Fruit fly (Drosophila melanogaster) whole organism, prepupa: Measurements from ENCODE around the gene NFAT.

Source experiments
- CG10631 ChIP-seq: fragments of 200-800 bp; sonication (Bioruptor generic); optimal IDR thresholded peaks from 2 replicates; lab custom pipeline; 2016; ENCODE audit warnings: missing biosample characterization, missing genetic modification characterization
- CG10669 ChIP-seq: fragments of 200-800 bp; sonication (Bioruptor generic); optimal IDR thresholded peaks from 3 replicates; lab custom pipeline; 2018; ENCODE audit warnings: missing biosample characterization, mild to moderate bottlenecking, missing genetic modification characterization, moderate library complexity
- CG11294 ChIP-seq: fragments of 200-800 bp; sonication (Bioruptor generic); IDR thresholded peaks from 2 replicates; pipeline ENCODE4 v1.3.6; 2022; ENCODE audit warnings: missing biosample characterization, missing genetic modification characterization
- CG11762 ChIP-seq: fragments of 200-800 bp; sonication (Bioruptor generic); optimal IDR thresholded peaks from 3 replicates; lab custom pipeline; 2016; ENCODE audit warnings: missing biosample characterization, missing genetic modification characterization; ENCODE audit not compliant: insufficient read depth
- CG11902 ChIP-seq: fragments of 200-800 bp; sonication (Bioruptor generic); optimal IDR thresholded peaks from 3 replicates; lab custom pipeline; 2016; ENCODE audit warnings: missing biosample characterization, missing genetic modification characterization
- CG15336 ChIP-seq: fragments of 200-800 bp; sonication (Bioruptor generic); IDR thresholded peaks from 2 replicates; pipeline ENCODE4 v1.3.6; 2022; ENCODE audit warnings: missing biosample characterization, missing genetic modification characterization
- CG1621 ChIP-seq: fragments of 200-800 bp; sonication (Bioruptor generic); optimal IDR thresholded peaks from 3 replicates; lab custom pipeline; 2018; ENCODE audit warnings: missing biosample characterization, mild to moderate bottlenecking, missing genetic modification characterization
- CG16779 ChIP-seq: fragments of 200-800 bp; sonication (Bioruptor generic); optimal IDR thresholded peaks from 3 replicates; lab custom pipeline; 2017; ENCODE audit warnings: missing biosample characterization, mild to moderate bottlenecking, missing genetic modification characterization
- CG3032 ChIP-seq: fragments of 200-800 bp; optimal IDR thresholded peaks from 2 replicates; lab custom pipeline; 2019; ENCODE audit warnings: missing biosample characterization, mild to moderate bottlenecking, missing genetic modification characterization, moderate library complexity
- CG31627 ChIP-seq: fragments of 200-800 bp; sonication (Bioruptor generic); optimal IDR thresholded peaks from 3 replicates; lab custom pipeline; 2016; ENCODE audit warnings: missing biosample characterization, missing genetic modification characterization
- CG32006 ChIP-seq: fragments of 200-800 bp; sonication (Bioruptor generic); optimal IDR thresholded peaks from 3 replicates; lab custom pipeline; 2017; ENCODE audit warnings: missing biosample characterization, mild to moderate bottlenecking, missing genetic modification characterization
- CG34406 ChIP-seq: fragments of 200-800 bp; sonication (Bioruptor generic); optimal IDR thresholded peaks from 3 replicates; lab custom pipeline; 2016; ENCODE audit warnings: missing biosample characterization, missing genetic modification characterization
- CG3919 ChIP-seq: fragments of 200-800 bp; sonication (Bioruptor generic); optimal IDR thresholded peaks from 3 replicates; lab custom pipeline; 2016; ENCODE audit warnings: missing biosample characterization, missing genetic modification characterization
- CG4318 ChIP-seq: fragments of 200-800 bp; sonication (Bioruptor generic); optimal IDR thresholded peaks from 3 replicates; lab custom pipeline; 2017; ENCODE audit warnings: missing biosample characterization, mild to moderate bottlenecking, missing genetic modification characterization
- CG6163 ChIP-seq: fragments of 200-800 bp; sonication (Bioruptor generic); IDR thresholded peaks from 3 replicates; pipeline ENCODE4 v1.3.6; 2022; ENCODE audit warnings: missing biosample characterization, missing genetic modification characterization
- CG6276 ChIP-seq: fragments of 200-800 bp; sonication (Bioruptor generic); optimal IDR thresholded peaks from 2 replicates; lab custom pipeline; 2017; ENCODE audit warnings: missing biosample characterization, mild to moderate bottlenecking, missing genetic modification characterization
- CG6792 ChIP-seq: fragments of 200-800 bp; sonication (Bioruptor generic); optimal IDR thresholded peaks from 3 replicates; lab custom pipeline; 2016; ENCODE audit warnings: missing biosample characterization, missing genetic modification characterization
- CG8119 ChIP-seq: fragments of 200-800 bp; sonication (Bioruptor generic); IDR thresholded peaks from 3 replicates; pipeline ENCODE4 v1.3.6; 2022; ENCODE audit warnings: missing biosample characterization, missing genetic modification characterization
- CG8319 ChIP-seq: fragments of 200-800 bp; sonication (Bioruptor generic); optimal IDR thresholded peaks from 3 replicates; lab custom pipeline; 2016; ENCODE audit warnings: missing biosample characterization, missing genetic modification characterization
- CG8632 ChIP-seq: fragments of 200-800 bp; sonication (Bioruptor generic); optimal IDR thresholded peaks from 3 replicates; lab custom pipeline; 2016; ENCODE audit warnings: missing biosample characterization, missing genetic modification characterization
- CG9139 ChIP-seq: fragments of 200-800 bp; sonication (Bioruptor generic); optimal IDR thresholded peaks from 3 replicates; lab custom pipeline; 2017; ENCODE audit warnings: missing biosample characterization, mild to moderate bottlenecking, missing genetic modification characterization
- Eip75B ChIP-seq: fragments of 200-800 bp; sonication (Bioruptor generic); optimal IDR thresholded peaks from 3 replicates; lab custom pipeline; 2016; ENCODE audit warnings: missing biosample characterization, missing genetic modification characterization
- Eip93F ChIP-seq: fragments of 200-800 bp; sonication (Bioruptor generic); optimal IDR thresholded peaks from 2 replicates; lab custom pipeline; 2016; ENCODE audit warnings: missing biosample characterization, mild to moderate bottlenecking, missing genetic modification characterization
- Ets21C ChIP-seq: fragments of 200-800 bp; sonication (Bioruptor generic); optimal IDR thresholded peaks from 3 replicates; lab custom pipeline; 2016; ENCODE audit warnings: missing biosample characterization, missing genetic modification characterization
- Ets96B ChIP-seq: fragments of 200-800 bp; optimal IDR thresholded peaks from 2 replicates; lab custom pipeline; 2019; ENCODE audit warnings: missing biosample characterization, mild to moderate bottlenecking, missing genetic modification characterization, moderate library complexity
- Gug ChIP-seq: fragments of 200-800 bp; sonication (Bioruptor generic); IDR thresholded peaks from 2 replicates; pipeline ENCODE4 v1.3.6; 2022; ENCODE audit warnings: missing biosample characterization, missing genetic modification characterization
- Hr38 ChIP-seq: sonication (Bioruptor generic); optimal IDR thresholded peaks from 2 replicates; lab custom pipeline; 2016; ENCODE audit warnings: missing biosample characterization, missing genetic modification characterization
- Hr39 ChIP-seq: fragments of 200-800 bp; sonication (Bioruptor generic); optimal IDR thresholded peaks from 2 replicates; lab custom pipeline; 2016; ENCODE audit warnings: missing biosample characterization, missing genetic modification characterization
- Hr4 ChIP-seq: fragments of 200-800 bp; sonication (Bioruptor generic); optimal IDR thresholded peaks from 3 replicates; lab custom pipeline; 2016; ENCODE audit warnings: missing biosample characterization, missing genetic modification characterization
- Lpt ChIP-seq: fragments of 200-800 bp; sonication (Bioruptor generic); optimal IDR thresholded peaks from 3 replicates; lab custom pipeline; 2016; ENCODE audit warnings: missing biosample characterization, missing genetic modification characterization
- Met ChIP-seq: fragments of 200-800 bp; sonication (Bioruptor generic); optimal IDR thresholded peaks from 3 replicates; lab custom pipeline; 2016; ENCODE audit warnings: missing biosample characterization, missing genetic modification characterization
- OdsH ChIP-seq: fragments of 200-800 bp; sonication (Bioruptor generic); optimal IDR thresholded peaks from 3 replicates; lab custom pipeline; 2016; ENCODE audit warnings: missing biosample characterization, missing genetic modification characterization
- Smox ChIP-seq: fragments of 200-800 bp; sonication (Bioruptor generic); optimal IDR thresholded peaks from 3 replicates; lab custom pipeline; 2016; ENCODE audit warnings: missing biosample characterization, missing genetic modification characterization
- Sox102F ChIP-seq: fragments of 200-800 bp; sonication (Bioruptor generic); optimal IDR thresholded peaks from 2 replicates; lab custom pipeline; 2016; ENCODE audit warnings: missing biosample characterization, mild to moderate bottlenecking, missing genetic modification characterization
- Sox14 ChIP-seq: fragments of 200-800 bp; sonication (Bioruptor generic); optimal IDR thresholded peaks from 3 replicates; lab custom pipeline; 2016; ENCODE audit warnings: missing biosample characterization, missing genetic modification characterization
- Sox15 ChIP-seq: fragments of 200-800 bp; sonication (Bioruptor generic); optimal IDR thresholded peaks from 3 replicates; lab custom pipeline; 2016; ENCODE audit warnings: missing biosample characterization, missing genetic modification characterization
- acj6 ChIP-seq: fragments of 200-800 bp; sonication (Bioruptor generic); optimal IDR thresholded peaks from 3 replicates; lab custom pipeline; 2016; ENCODE audit warnings: missing biosample characterization, missing genetic modification characterization
- cyc ChIP-seq: fragments of 200-800 bp; sonication (Bioruptor generic); optimal IDR thresholded peaks from 3 replicates; lab custom pipeline; 2016; ENCODE audit warnings: missing biosample characterization, missing genetic modification characterization
- dac ChIP-seq: fragments of 200-800 bp; sonication (Bioruptor generic); optimal IDR thresholded peaks from 2 replicates; lab custom pipeline; 2017; ENCODE audit warnings: missing biosample characterization, mild to moderate bottlenecking, missing genetic modification characterization
- eg ChIP-seq: fragments of 200-800 bp; sonication (Bioruptor generic); IDR thresholded peaks from 3 replicates; pipeline ENCODE4 v1.3.6; 2022; ENCODE audit warnings: missing biosample characterization, missing genetic modification characterization
- fd59A ChIP-seq: fragments of 200-800 bp; sonication (Bioruptor generic); optimal IDR thresholded peaks from 2 replicates; lab custom pipeline; 2017; ENCODE audit warnings: missing biosample characterization, mild to moderate bottlenecking, missing genetic modification characterization, missing genetic modification reagents
- fd85E ChIP-seq: fragments of 200-800 bp; sonication (Bioruptor generic); optimal IDR thresholded peaks from 3 replicates; lab custom pipeline; 2016; ENCODE audit warnings: missing biosample characterization, missing genetic modification characterization
- fkh ChIP-seq: fragments of 200-800 bp; sonication (Bioruptor generic); optimal IDR thresholded peaks from 3 replicates; lab custom pipeline; 2017; ENCODE audit warnings: missing biosample characterization, mild to moderate bottlenecking, missing genetic modification characterization, moderate library complexity
- lz ChIP-seq: fragments of 200-800 bp; sonication (Bioruptor generic); optimal IDR thresholded peaks from 3 replicates; lab custom pipeline; 2016; ENCODE audit warnings: missing biosample characterization, missing genetic modification characterization
- net ChIP-seq: fragments of 200-800 bp; sonication (Bioruptor generic); optimal IDR thresholded peaks from 3 replicates; lab custom pipeline; 2016; ENCODE audit warnings: missing biosample characterization, missing genetic modification characterization
- pdm3 ChIP-seq: fragments of 200-800 bp; sonication (Bioruptor generic); optimal IDR thresholded peaks from 3 replicates; lab custom pipeline; 2016; ENCODE audit warnings: missing biosample characterization, missing genetic modification characterization
- salr ChIP-seq, 2 experiments: fragments of 200-800 bp; sonication (Bioruptor generic); optimal IDR thresholded peaks; 3 replicates each; lab custom pipeline; 2016 to 2018; ENCODE audit warnings: missing biosample characterization in 2 of 2, missing genetic modification characterization in 2 of 2, mild to moderate bottlenecking in 1 of 2
- spab ChIP-seq: fragments of 200-800 bp; sonication (Bioruptor generic); optimal IDR thresholded peaks from 2 replicates; lab custom pipeline; 2017; ENCODE audit warnings: missing biosample characterization, mild to moderate bottlenecking, missing genetic modification characterization, missing genetic modification reagents
- ss ChIP-seq, 2 experiments: fragments of 200-800 bp; sonication (Bioruptor generic); optimal IDR thresholded peaks; 2 replicates in 1 of 2; 3 replicates in 1 of 2; lab custom pipeline; 2017 to 2018; ENCODE audit warnings: mild to moderate bottlenecking in 2 of 2, missing biosample characterization in 2 of 2, missing genetic modification characterization in 2 of 2, moderate library complexity in 1 of 2
- svp ChIP-seq: fragments of 200-800 bp; sonication (Bioruptor generic); peaks from one replicate; lab custom pipeline; 2016; ENCODE audit warnings: missing biosample characterization, missing genetic modification characterization
- topi ChIP-seq: fragments of 200-800 bp; sonication (Bioruptor generic); optimal IDR thresholded peaks from 3 replicates; lab custom pipeline; 2016; ENCODE audit warnings: missing biosample characterization, missing genetic modification characterization
- vri ChIP-seq: fragments of 200-800 bp; sonication (Bioruptor generic); optimal IDR thresholded peaks from 3 replicates; lab custom pipeline; 2016; ENCODE audit warnings: missing biosample characterization, mild to moderate bottlenecking, missing genetic modification characterization

The NFAT gene

dm6 chrX:13616417-13617050 is 8.0 kb upstream of the NFAT start, which contains the start of the genes tth and Tango2:
tth (minus strand) TSS chrX:13616586.
Tango2 (plus strand) TSS chrX:13616989.
- TF ChIP-seq ss (GFP tag; optimal IDR thresholded peaks at IDR 0.05; lab: Kevin White, UChicago) = peak; percentile 56 to 78
- peak; percentile 29 for TF ChIP-seq fkh
- TF ChIP-seq CG3919 (GFP tag; lab: Kevin White, UChicago) = peak; percentile 78
- peak; percentile 88 for TF ChIP-seq Hr39 (GFP tag; lab: Kevin White, UChicago)
- TF ChIP-seq CG11294 (GFP tag; lab: Robert Waterston, UW) = peak; percentile 58
- peak; percentile 90 for TF ChIP-seq Smox (GFP tag; lab: Kevin White, UChicago)
- peak; percentile 84 for TF ChIP-seq CG6163 (GFP tag; lab: Robert Waterston, UW)
- TF ChIP-seq Sox14 (GFP tag; lab: Kevin White, UChicago) = peak; percentile 85
- no peak for TF ChIP-seq CG16779 (tag; lab: Kevin White, UChicago)
- peak; percentile 80 for TF ChIP-seq CG6792 (GFP tag; lab: Kevin White, UChicago)
- TF ChIP-seq CG10631 = peak; percentile 84
- peak; percentile 87 for TF ChIP-seq OdsH
- TF ChIP-seq Lpt = peak; percentile 71
- TF ChIP-seq Hr38 (GFP tag; lab: Kevin White, UChicago) = no peak
- TF ChIP-seq CG32006 (GFP tag; lab: Kevin White, UChicago) = peak; percentile 87
- TF ChIP-seq CG1621 = peak; percentile 47
- TF ChIP-seq CG8119 (GFP tag; lab: Robert Waterston, UW) = peak; percentile 89
- peak; percentile 83 for TF ChIP-seq eg (GFP tag; lab: Robert Waterston, UW)
- TF ChIP-seq Hr4 (GFP tag; lab: Kevin White, UChicago) = peak; percentile 86
- peak; percentile 86 for TF ChIP-seq Met (GFP tag; lab: Kevin White, UChicago)
- peak; percentile 79 for TF ChIP-seq cyc
- peak in 1 of 2 experiments; percentile 60 for TF ChIP-seq salr (GFP tag; optimal IDR thresholded peaks at IDR 0.05; lab: Kevin White, UChicago)
- no peak for TF ChIP-seq CG9139 (GFP tag; lab: Kevin White, UChicago)
- no peak for TF ChIP-seq Sox102F
- peak; percentile 82 for TF ChIP-seq CG3032 (tag; lab: Kevin White, UChicago)
- peak; percentile 92 for TF ChIP-seq lz (GFP tag; lab: Kevin White, UChicago)
- TF ChIP-seq Sox15 (GFP tag; lab: Kevin White, UChicago) = peak; percentile 76
- TF ChIP-seq net (GFP tag; lab: Kevin White, UChicago) = peak; percentile 77
- TF ChIP-seq CG11762 = peak; percentile 56
- TF ChIP-seq pdm3 (GFP tag; lab: Kevin White, UChicago) = peak; percentile 93
- peak; percentile 89 for TF ChIP-seq topi (GFP tag; lab: Kevin White, UChicago)
- peak; percentile 86 for TF ChIP-seq Gug (GFP tag; lab: Robert Waterston, UW)
- TF ChIP-seq fd85E (GFP tag; lab: Kevin White, UChicago) = peak; percentile 22
- no peak for TF ChIP-seq spab (GFP tag; lab: Kevin White, UChicago)
- TF ChIP-seq svp = peak; percentile 94
- peak; percentile 38 for TF ChIP-seq CG8319 (GFP tag; lab: Kevin White, UChicago)
- peak; percentile 70 for TF ChIP-seq Ets96B (tag; lab: Kevin White, UChicago)
- TF ChIP-seq Eip93F (GFP tag; lab: Kevin White, UChicago) = peak; percentile 85
- TF ChIP-seq fd59A (GFP tag; lab: Kevin White, UChicago) = peak; percentile 68
- no peak for TF ChIP-seq CG4318 (GFP tag; lab: Kevin White, UChicago)
- peak; percentile 91 for TF ChIP-seq CG31627
- TF ChIP-seq CG15336 (GFP tag; lab: Robert Waterston, UW) = peak; percentile 87
- TF ChIP-seq CG6276 = no peak
- TF ChIP-seq CG11902 (GFP tag; lab: Kevin White, UChicago) = peak; percentile 58
- TF ChIP-seq dac (GFP tag; lab: Kevin White, UChicago) = no peak
- peak; percentile 70 for TF ChIP-seq CG34406 (GFP tag; lab: Kevin White, UChicago)
- TF ChIP-seq acj6 (GFP tag; lab: Kevin White, UChicago) = peak; percentile 89
- peak; percentile 84 for TF ChIP-seq Eip75B
- TF ChIP-seq CG8632 (GFP tag; lab: Kevin White, UChicago) = peak; percentile 81
- peak; percentile 80 for TF ChIP-seq Ets21C
- peak; percentile 73 for TF ChIP-seq CG10669 (GFP tag; lab: Kevin White, UChicago)
- TF ChIP-seq vri (GFP tag; lab: Kevin White, UChicago) = no peak
